Worm (Caenorhabditis elegans): Measurements from ENCODE around the gene C27D6.3.

C27D6.3 gene

ce11 chrII:5201922-5202562, 27.8 kb upstream of the C27D6.3 start (continued):
- TF ChIP-seq cey-2 (tag; optimal IDR thresholded peaks at IDR 0.05; ENCODE audit: borderline replicate concordance, insufficient read depth) = peak; percentile 51
- peak; percentile 21 for TF ChIP-seq mxl-3 (GFP tag; optimal IDR thresholded peaks at IDR 0.05)
- TF ChIP-seq saeg-2 (GFP tag; IDR thresholded peaks at IDR 0.05) = peak; percentile 82
- TF ChIP-seq mep-1 (tag; optimal IDR thresholded peaks at IDR 0.05) = peak; percentile 36
- TF ChIP-seq daf-19 (GFP tag; conservative IDR thresholded peaks at IDR 0.05) = no peak
- TF ChIP-seq ceh-28 (tag; optimal IDR thresholded peaks at IDR 0.05) = no peak
- TF ChIP-seq aly-2 (tag; optimal IDR thresholded peaks at IDR 0.05) = no peak
- peak; percentile 91 for TF ChIP-seq hlh-11 (tag; optimal IDR thresholded peaks at IDR 0.05)
- TF ChIP-seq nhr-76 (tag; optimal IDR thresholded peaks at IDR 0.05) = no peak
- TF ChIP-seq daf-12 (tag; optimal IDR thresholded peaks at IDR 0.05) = no peak
- TF ChIP-seq ceh-62 (tag; optimal IDR thresholded peaks at IDR 0.05) = no peak
- TF ChIP-seq zag-1 (tag; optimal IDR thresholded peaks at IDR 0.05) = no peak
- peak; percentile 31 for TF ChIP-seq nhr-6 (tag; optimal IDR thresholded peaks at IDR 0.05)
- TF ChIP-seq php-3 (GFP tag; IDR thresholded peaks at IDR 0.05) = peak; percentile 99
- TF ChIP-seq nhr-28 (tag; optimal IDR thresholded peaks at IDR 0.05) = peak; percentile 76
- no peak for TF ChIP-seq zip-11 (GFP tag; IDR thresholded peaks at IDR 0.05)
- peak; percentile 98 for TF ChIP-seq tra-1 (GFP tag; IDR thresholded peaks at IDR 0.05)
- no peak for TF ChIP-seq lin-39 (tag; optimal IDR thresholded peaks at IDR 0.05)
- TF ChIP-seq mes-2 (tag; optimal IDR thresholded peaks at IDR 0.05; ENCODE audit: poor library complexity, severe bottlenecking) = peak; percentile 45
- TF ChIP-seq Y105C5A.15 (GFP tag; IDR thresholded peaks at IDR 0.05) = no peak
- TF ChIP-seq ceh-20 (GFP tag; IDR thresholded peaks at IDR 0.05) = peak; percentile 63
- peak in 1 of 2 experiments; percentile 89 for TF ChIP-seq daf-16 (GFP tag; optimal IDR thresholded peaks at IDR 0.05)
- TF ChIP-seq daf-16 (tag; optimal IDR thresholded peaks at IDR 0.05) = peak; percentile 83
- TF ChIP-seq ztf-11 (tag; optimal IDR thresholded peaks at IDR 0.05) = no peak
- TF ChIP-seq lir-3 (tag; optimal IDR thresholded peaks at IDR 0.05) = no peak
- TF ChIP-seq nhr-11 (tag; optimal IDR thresholded peaks at IDR 0.05) = no peak
- TF ChIP-seq F37D6.2 (tag; optimal IDR thresholded peaks at IDR 0.05) = no peak
- TF ChIP-seq nhr-41 (GFP tag; IDR thresholded peaks at IDR 0.05) = no peak
- TF ChIP-seq ctbp-1 (GFP tag; IDR thresholded peaks at IDR 0.05) = no peak
- TF ChIP-seq spr-1 (tag; optimal IDR thresholded peaks at IDR 0.05) = peak; percentile 3
- TF ChIP-seq unc-130 (GFP tag; optimal IDR thresholded peaks at IDR 0.05) = no peak
- no peak for TF ChIP-seq rbr-2 (tag; optimal IDR thresholded peaks at IDR 0.05)
- no peak for TF ChIP-seq R02D3.7 (tag; optimal IDR thresholded peaks at IDR 0.05)
- peak; percentile 76 for TF ChIP-seq lin-1 (GFP tag; IDR thresholded peaks at IDR 0.05)
- TF ChIP-seq pqm-1 (tag; optimal IDR thresholded peaks at IDR 0.05) = peak; percentile 91
- no peak for TF ChIP-seq madf-5 (GFP tag; IDR thresholded peaks at IDR 0.05)
- TF ChIP-seq D1046.2 (GFP tag; IDR thresholded peaks at IDR 0.05) = no peak
- TF ChIP-seq lim-7 (GFP tag; IDR thresholded peaks at IDR 0.05) = no peak
- TF ChIP-seq tag-97 (GFP tag; IDR thresholded peaks at IDR 0.05) = no peak
- TF ChIP-seq nhr-42 (GFP tag; IDR thresholded peaks at IDR 0.05) = no peak
- TF ChIP-seq nhr-48 (tag; optimal IDR thresholded peaks at IDR 0.05) = peak; percentile 84
- TF ChIP-seq mxl-2 (GFP tag; conservative IDR thresholded peaks at IDR 0.05) = no peak
- TF ChIP-seq duxl-1 (tag; optimal IDR thresholded peaks at IDR 0.05; ENCODE audit: poor library complexity) = no peak
- TF ChIP-seq mdl-1 (tag; optimal IDR thresholded peaks at IDR 0.05) = no peak
- TF ChIP-seq snpc-4 (tag; optimal IDR thresholded peaks at IDR 0.05) = no peak
- no peak for TF ChIP-seq daf-8 (GFP tag; IDR thresholded peaks at IDR 0.05)
- 0 out of 2 replicates have a peak, but pooled peaks have one; percentile 30 for TF ChIP-seq mdt-29 (GFP tag; IDR thresholded peaks at IDR 0.05)
- peak; percentile 43; the same call in 1 of the 2 replicates for TF ChIP-seq T26A8.4 (GFP tag; IDR thresholded peaks at IDR 0.05)
- TF ChIP-seq set-16 (GFP tag; IDR thresholded peaks at IDR 0.05) = no peak
- TF ChIP-seq aha-1 (tag) = peak; percentile 91
- no peak for TF ChIP-seq unc-39 (tag; optimal IDR thresholded peaks at IDR 0.05)
- TF ChIP-seq egl-27 (tag; optimal IDR thresholded peaks at IDR 0.05) = no peak

Data from whole organism, L4 larva.